Fruit fly (Drosophila melanogaster) whole organism, prepupa: ENCODE measurements around the gene Spindly.

ENCODE experiments used
- Blimp-1 ChIP-seq: fragments of 200-800 bp; sonication (Bioruptor generic); optimal IDR thresholded peaks from 3 replicates; lab custom pipeline; 2017; ENCODE audit warnings: missing biosample characterization, missing genetic modification characterization, mild to moderate bottlenecking, moderate library complexity, missing genetic modification reagents
- CG10631 ChIP-seq: fragments of 200-800 bp; sonication (Bioruptor generic); optimal IDR thresholded peaks from 2 replicates; lab custom pipeline; 2016; ENCODE audit warnings: missing biosample characterization, missing genetic modification characterization
- CG11294 ChIP-seq: fragments of 200-800 bp; sonication (Bioruptor generic); IDR thresholded peaks from 2 replicates; pipeline ENCODE4 v1.3.6; 2022; ENCODE audit warnings: missing biosample characterization, missing genetic modification characterization
- CG11762 ChIP-seq: fragments of 200-800 bp; sonication (Bioruptor generic); optimal IDR thresholded peaks from 3 replicates; lab custom pipeline; 2016; ENCODE audit warnings: missing biosample characterization, missing genetic modification characterization; ENCODE audit not compliant: insufficient read depth
- CG15336 ChIP-seq: fragments of 200-800 bp; sonication (Bioruptor generic); IDR thresholded peaks from 2 replicates; pipeline ENCODE4 v1.3.6; 2022; ENCODE audit warnings: missing biosample characterization, missing genetic modification characterization
- CG16779 ChIP-seq: fragments of 200-800 bp; sonication (Bioruptor generic); optimal IDR thresholded peaks from 3 replicates; lab custom pipeline; 2017; ENCODE audit warnings: missing biosample characterization, mild to moderate bottlenecking, missing genetic modification characterization
- CG31627 ChIP-seq: fragments of 200-800 bp; sonication (Bioruptor generic); optimal IDR thresholded peaks from 3 replicates; lab custom pipeline; 2016; ENCODE audit warnings: missing biosample characterization, missing genetic modification characterization
- CG32006 ChIP-seq: fragments of 200-800 bp; sonication (Bioruptor generic); optimal IDR thresholded peaks from 3 replicates; lab custom pipeline; 2017; ENCODE audit warnings: missing biosample characterization, mild to moderate bottlenecking, missing genetic modification characterization
- CG4318 ChIP-seq: fragments of 200-800 bp; sonication (Bioruptor generic); optimal IDR thresholded peaks from 3 replicates; lab custom pipeline; 2017; ENCODE audit warnings: missing biosample characterization, mild to moderate bottlenecking, missing genetic modification characterization
- CG6163 ChIP-seq: fragments of 200-800 bp; sonication (Bioruptor generic); IDR thresholded peaks from 3 replicates; pipeline ENCODE4 v1.3.6; 2022; ENCODE audit warnings: missing biosample characterization, missing genetic modification characterization
- CG6276 ChIP-seq: fragments of 200-800 bp; sonication (Bioruptor generic); optimal IDR thresholded peaks from 2 replicates; lab custom pipeline; 2017; ENCODE audit warnings: missing biosample characterization, mild to moderate bottlenecking, missing genetic modification characterization
- CG6854 ChIP-seq: fragments of 200-800 bp; sonication (Bioruptor generic); optimal IDR thresholded peaks from 2 replicates; lab custom pipeline; 2017; ENCODE audit warnings: missing biosample characterization, mild to moderate bottlenecking, missing genetic modification characterization
- CG7368 ChIP-seq: fragments of 200-800 bp; sonication (Bioruptor generic); optimal IDR thresholded peaks from 3 replicates; lab custom pipeline; 2016; ENCODE audit warnings: missing biosample characterization, missing genetic modification characterization
- CG8119 ChIP-seq: fragments of 200-800 bp; sonication (Bioruptor generic); IDR thresholded peaks from 3 replicates; pipeline ENCODE4 v1.3.6; 2022; ENCODE audit warnings: missing biosample characterization, missing genetic modification characterization
- CG8319 ChIP-seq: fragments of 200-800 bp; sonication (Bioruptor generic); optimal IDR thresholded peaks from 3 replicates; lab custom pipeline; 2016; ENCODE audit warnings: missing biosample characterization, missing genetic modification characterization
- CG8632 ChIP-seq: fragments of 200-800 bp; sonication (Bioruptor generic); optimal IDR thresholded peaks from 3 replicates; lab custom pipeline; 2016; ENCODE audit warnings: missing biosample characterization, missing genetic modification characterization
- Eip78C ChIP-seq: fragments of 200-800 bp; sonication (Bioruptor generic); peaks from one replicate; lab custom pipeline; 2016; ENCODE audit warnings: missing biosample characterization, missing genetic modification characterization
- Ets21C ChIP-seq: fragments of 200-800 bp; sonication (Bioruptor generic); optimal IDR thresholded peaks from 3 replicates; lab custom pipeline; 2016; ENCODE audit warnings: missing biosample characterization, missing genetic modification characterization
- Ets96B ChIP-seq: fragments of 200-800 bp; optimal IDR thresholded peaks from 2 replicates; lab custom pipeline; 2019; ENCODE audit warnings: missing biosample characterization, mild to moderate bottlenecking, missing genetic modification characterization, moderate library complexity
- Gug ChIP-seq: fragments of 200-800 bp; sonication (Bioruptor generic); IDR thresholded peaks from 2 replicates; pipeline ENCODE4 v1.3.6; 2022; ENCODE audit warnings: missing biosample characterization, missing genetic modification characterization
- Hr39 ChIP-seq: fragments of 200-800 bp; sonication (Bioruptor generic); optimal IDR thresholded peaks from 2 replicates; lab custom pipeline; 2016; ENCODE audit warnings: missing biosample characterization, missing genetic modification characterization
- Hr4 ChIP-seq: fragments of 200-800 bp; sonication (Bioruptor generic); optimal IDR thresholded peaks from 3 replicates; lab custom pipeline; 2016; ENCODE audit warnings: missing biosample characterization, missing genetic modification characterization
- Lpt ChIP-seq: fragments of 200-800 bp; sonication (Bioruptor generic); optimal IDR thresholded peaks from 3 replicates; lab custom pipeline; 2016; ENCODE audit warnings: missing biosample characterization, missing genetic modification characterization
- Met ChIP-seq: fragments of 200-800 bp; sonication (Bioruptor generic); optimal IDR thresholded peaks from 3 replicates; lab custom pipeline; 2016; ENCODE audit warnings: missing biosample characterization, missing genetic modification characterization
- OdsH ChIP-seq: fragments of 200-800 bp; sonication (Bioruptor generic); optimal IDR thresholded peaks from 3 replicates; lab custom pipeline; 2016; ENCODE audit warnings: missing biosample characterization, missing genetic modification characterization
- Smox ChIP-seq: fragments of 200-800 bp; sonication (Bioruptor generic); optimal IDR thresholded peaks from 3 replicates; lab custom pipeline; 2016; ENCODE audit warnings: missing biosample characterization, missing genetic modification characterization
- Sox102F ChIP-seq: fragments of 200-800 bp; sonication (Bioruptor generic); optimal IDR thresholded peaks from 2 replicates; lab custom pipeline; 2016; ENCODE audit warnings: missing biosample characterization, mild to moderate bottlenecking, missing genetic modification characterization
- Sox14 ChIP-seq: fragments of 200-800 bp; sonication (Bioruptor generic); optimal IDR thresholded peaks from 3 replicates; lab custom pipeline; 2016; ENCODE audit warnings: missing biosample characterization, missing genetic modification characterization
- achi ChIP-seq: fragments of 200-800 bp; sonication (Bioruptor generic); optimal IDR thresholded peaks from 3 replicates; lab custom pipeline; 2016; ENCODE audit warnings: missing biosample characterization, missing genetic modification characterization
- acj6 ChIP-seq: fragments of 200-800 bp; sonication (Bioruptor generic); optimal IDR thresholded peaks from 3 replicates; lab custom pipeline; 2016; ENCODE audit warnings: missing biosample characterization, missing genetic modification characterization
- cyc ChIP-seq: fragments of 200-800 bp; sonication (Bioruptor generic); optimal IDR thresholded peaks from 3 replicates; lab custom pipeline; 2016; ENCODE audit warnings: missing biosample characterization, missing genetic modification characterization
- dac ChIP-seq: fragments of 200-800 bp; sonication (Bioruptor generic); optimal IDR thresholded peaks from 2 replicates; lab custom pipeline; 2017; ENCODE audit warnings: missing biosample characterization, mild to moderate bottlenecking, missing genetic modification characterization
- dsx ChIP-seq: fragments of 200-800 bp; optimal IDR thresholded peaks from 3 replicates; lab custom pipeline; 2019; ENCODE audit warnings: missing biosample characterization, mild to moderate bottlenecking, missing genetic modification characterization, moderate library complexity; ENCODE audit not compliant: poor library complexity, severe bottlenecking
- eg ChIP-seq: fragments of 200-800 bp; sonication (Bioruptor generic); IDR thresholded peaks from 3 replicates; pipeline ENCODE4 v1.3.6; 2022; ENCODE audit warnings: missing biosample characterization, missing genetic modification characterization
- fd59A ChIP-seq: fragments of 200-800 bp; sonication (Bioruptor generic); optimal IDR thresholded peaks from 2 replicates; lab custom pipeline; 2017; ENCODE audit warnings: missing biosample characterization, mild to moderate bottlenecking, missing genetic modification characterization, missing genetic modification reagents
- fd85E ChIP-seq: fragments of 200-800 bp; sonication (Bioruptor generic); optimal IDR thresholded peaks from 3 replicates; lab custom pipeline; 2016; ENCODE audit warnings: missing biosample characterization, missing genetic modification characterization
- net ChIP-seq: fragments of 200-800 bp; sonication (Bioruptor generic); optimal IDR thresholded peaks from 3 replicates; lab custom pipeline; 2016; ENCODE audit warnings: missing biosample characterization, missing genetic modification characterization
- pdm3 ChIP-seq: fragments of 200-800 bp; sonication (Bioruptor generic); optimal IDR thresholded peaks from 3 replicates; lab custom pipeline; 2016; ENCODE audit warnings: missing biosample characterization, missing genetic modification characterization
- salr ChIP-seq, 2 experiments: fragments of 200-800 bp; sonication (Bioruptor generic); optimal IDR thresholded peaks; 3 replicates each; lab custom pipeline; 2016 to 2018; ENCODE audit warnings: missing biosample characterization in 2 of 2, missing genetic modification characterization in 2 of 2, mild to moderate bottlenecking in 1 of 2
- spab ChIP-seq: fragments of 200-800 bp; sonication (Bioruptor generic); optimal IDR thresholded peaks from 2 replicates; lab custom pipeline; 2017; ENCODE audit warnings: missing biosample characterization, mild to moderate bottlenecking, missing genetic modification characterization, missing genetic modification reagents
- svp ChIP-seq: fragments of 200-800 bp; sonication (Bioruptor generic); peaks from one replicate; lab custom pipeline; 2016; ENCODE audit warnings: missing biosample characterization, missing genetic modification characterization

Spindly gene

DNA sequence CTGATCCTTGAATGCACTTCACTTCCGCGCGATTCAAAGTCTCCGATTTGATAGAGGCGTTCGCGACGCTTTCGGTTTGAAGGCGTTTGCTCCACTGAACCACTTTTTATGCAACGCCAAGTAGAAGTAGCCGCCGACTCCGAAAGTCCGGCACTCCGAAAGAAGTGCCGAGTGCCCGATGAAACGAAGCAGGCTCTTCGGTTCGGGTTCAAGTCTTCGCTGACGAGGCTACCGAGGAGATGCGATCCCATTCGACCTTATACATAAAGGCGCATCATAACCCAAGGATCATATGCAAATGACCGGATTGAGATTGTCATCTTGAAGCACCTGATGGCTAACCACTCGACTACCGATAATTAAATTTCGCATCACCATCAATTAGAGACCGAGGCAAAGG is 39.1 kb downstream of the Spindly start, which contains the start of gene CG15414:
Gene CG15414 (minus strand): TSS at position 101 of the 400 bp plus-strand sequence.
- TF ChIP-seq Lpt (GFP tag; lab: Kevin White, UChicago) (no peak), fd85E (GFP tag; lab: Kevin White, UChicago) (no peak), Hr39 (no peak), CG6163 (GFP tag; lab: Robert Waterston, UW) (no peak), fd59A (GFP tag; lab: Kevin White, UChicago) (no peak), eg (GFP tag; lab: Robert Waterston, UW) (peak; percentile 42; the same call in 1 of the 3 replicates), CG16779 (no peak), CG8632 (GFP tag; lab: Kevin White, UChicago) (no peak), svp (GFP tag; lab: Kevin White, UChicago) (no peak)

dm6 chr2L:3485506-3485905 is 44.6 kb downstream of the Spindly start:
- TF ChIP-seq CG15336 (GFP tag; lab: Robert Waterston, UW) = peak; percentile 66
- TF ChIP-seq CG6276 = peak; percentile 36
- peak; percentile 76 for TF ChIP-seq CG8119 (GFP tag; lab: Robert Waterston, UW)
- 0 out of 3 replicates have a peak, but pooled peaks have one; percentile 16 for TF ChIP-seq CG6163 (GFP tag; lab: Robert Waterston, UW)
- peak; percentile 4 for TF ChIP-seq net (GFP tag; lab: Kevin White, UChicago)
- no peak for TF ChIP-seq CG31627 (GFP tag; lab: Kevin White, UChicago)
- TF ChIP-seq Hr4 = peak; percentile 62
- TF ChIP-seq Sox102F (GFP tag; lab: Kevin White, UChicago) = no peak
- no peak for TF ChIP-seq pdm3 (GFP tag; lab: Kevin White, UChicago)
- TF ChIP-seq spab = no peak
- TF ChIP-seq CG10631 (GFP tag; lab: Kevin White, UChicago) = no peak
- TF ChIP-seq OdsH = peak; percentile 19
- TF ChIP-seq salr (GFP tag; optimal IDR thresholded peaks at IDR 0.05; lab: Kevin White, UChicago) = no peak
- TF ChIP-seq Lpt (GFP tag; lab: Kevin White, UChicago) = peak; percentile 11
- peak; percentile 23 for TF ChIP-seq CG4318
- TF ChIP-seq Eip78C (GFP tag; lab: Kevin White, UChicago) = peak; percentile 30
- peak; percentile 13 for TF ChIP-seq dac
- TF ChIP-seq svp (GFP tag; lab: Kevin White, UChicago) = peak; percentile 10
- peak; percentile 44; the same call in 2 of the 3 replicates for TF ChIP-seq eg (GFP tag; lab: Robert Waterston, UW)
- no peak for TF ChIP-seq Blimp-1
- peak; percentile 69 for TF ChIP-seq CG32006 (GFP tag; lab: Kevin White, UChicago)

- TF ChIP-seq Eip78C (GFP tag; lab: Kevin White, UChicago) (peak; percentile 52), achi (no peak), CG32006 (GFP tag; lab: Kevin White, UChicago) (peak; percentile 54), Hr4 (peak; percentile 26), Lpt (GFP tag; lab: Kevin White, UChicago) (no peak), CG8119 (GFP tag; lab: Robert Waterston, UW) (peak; percentile 21; the same call in 1 of the 3 replicates), CG15336 (GFP tag; lab: Robert Waterston, UW) (peak; percentile 28; the same call in 1 of the 2 replicates), svp (GFP tag; lab: Kevin White, UChicago) (peak; percentile 19)
Measured at dm6 chr2L:3484759-3485158, 45.4 kb downstream of the Spindly start.

DNA sequence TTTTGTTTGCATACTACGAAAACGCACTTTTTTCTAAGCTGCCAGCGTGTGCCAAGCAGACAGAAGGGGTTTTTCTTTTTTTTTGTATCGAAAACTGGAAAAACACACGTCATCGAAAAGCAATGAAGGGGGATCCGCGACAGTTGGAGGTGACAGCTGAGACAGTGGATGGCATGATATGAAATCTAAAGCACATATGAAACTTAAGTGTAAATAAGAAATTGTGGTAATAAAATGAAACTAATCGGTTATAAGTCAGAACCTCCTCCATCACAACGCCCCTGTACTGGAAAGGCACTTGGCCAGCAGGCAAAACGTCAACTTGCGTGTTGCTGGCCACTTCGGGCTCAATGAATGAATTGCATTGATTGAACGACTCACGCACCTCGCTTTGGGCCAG is 46.4 kb downstream of the Spindly start:
- TF ChIP-seq achi (no peak), CG8119 (GFP tag; lab: Robert Waterston, UW) (0 out of 3 replicates have a peak, but pooled peaks have one; percentile 30), CG32006 (GFP tag; lab: Kevin White, UChicago) (peak; percentile 28), eg (GFP tag; lab: Robert Waterston, UW) (peak; percentile 57; the same call in 1 of the 3 replicates), CG6276 (peak; percentile 3), CG15336 (GFP tag; lab: Robert Waterston, UW) (peak; percentile 57; the same call in 1 of the 2 replicates), CG11294 (no peak)

DNA sequence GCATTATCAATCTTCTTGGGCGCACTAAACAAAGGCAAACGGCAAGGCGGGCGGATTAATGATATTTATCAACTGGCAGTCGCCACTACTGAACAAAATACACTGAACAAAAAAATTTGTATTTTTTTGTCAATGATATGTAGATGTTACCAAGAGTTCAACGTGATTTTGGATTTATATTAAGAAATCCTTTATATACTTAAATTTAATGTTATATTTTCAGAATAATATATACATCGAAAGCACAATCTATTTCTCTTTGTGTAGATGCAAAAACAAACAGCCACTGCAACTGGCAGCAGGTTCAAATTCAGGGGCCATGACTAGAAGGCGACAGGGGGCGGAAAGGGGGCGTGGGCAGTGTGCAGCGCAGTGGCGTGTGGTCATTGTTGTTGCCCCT is 47.4 kb downstream of the Spindly start:
- TF ChIP-seq OdsH (peak; percentile 59), dac (peak; percentile 46), CG10631 (GFP tag; lab: Kevin White, UChicago) (peak; percentile 50), CG32006 (GFP tag; lab: Kevin White, UChicago) (peak; percentile 83), CG8319 (GFP tag; lab: Kevin White, UChicago) (peak; percentile 2), Ets21C (GFP tag; lab: Kevin White, UChicago) (no peak), Gug (GFP tag; lab: Robert Waterston, UW) (peak; percentile 75), Sox14 (GFP tag; lab: Kevin White, UChicago) (peak; percentile 11), spab (peak; percentile 34), CG6854 (no peak), CG31627 (GFP tag; lab: Kevin White, UChicago) (no peak), CG11762 (peak; percentile 15), Met (no peak), Smox (GFP tag; lab: Kevin White, UChicago) (no peak), CG15336 (GFP tag; lab: Robert Waterston, UW) (peak; percentile 93), CG8119 (GFP tag; lab: Robert Waterston, UW) (peak; percentile 90), Ets96B (no peak), acj6 (peak; percentile 21), cyc (GFP tag; lab: Kevin White, UChicago) (no peak), CG4318 (peak; percentile 64), achi (peak; percentile 61), dsx (GFP tag; lab: Kevin White, UChicago) (peak; percentile 47), CG7368 (no peak)
